Fruit fly (Drosophila melanogaster): Measurements from ENCODE around the gene Pldn.
A peak's percentile ranks its signal among the peaks of the same experiment; 100 is the strongest.

Gene Pldn

dm6 chr3L:11691203-11691797 is at the start of gene Pldn, which contains the start of gene CG14135 (continued):
- TF ChIP-seq CG2116 (GFP tag; optimal IDR thresholded peaks at IDR 0.05) (peak; percentile 69), HLH3B (GFP tag; IDR thresholded peaks at IDR 0.05) (no peak), HLH4C (GFP tag; IDR thresholded peaks at IDR 0.05; ENCODE audit: partially characterized antibody) (peak; percentile 53; the same call in 2 of the 3 replicates), Scr (GFP tag; IDR thresholded peaks at IDR 0.05; ENCODE audit: partially characterized antibody) (peak; percentile 49), Mad (GFP tag; optimal IDR thresholded peaks at IDR 0.05) (no peak), pho (GFP tag; optimal IDR thresholded peaks at IDR 0.05) (no peak), YL-1 (GFP tag; optimal IDR thresholded peaks at IDR 0.05) (peak; percentile 50), CG1792 (GFP tag; optimal IDR thresholded peaks at IDR 0.05) (no peak), CG2202 (tag; optimal IDR thresholded peaks at IDR 0.05) (no peak), Meics (GFP tag; optimal IDR thresholded peaks at IDR 0.05) (no peak), Six4 (GFP tag; optimal IDR thresholded peaks at IDR 0.05) (no peak), zen (tag; optimal IDR thresholded peaks at IDR 0.05) (peak; percentile 37), amos (GFP tag; IDR thresholded peaks at IDR 0.05; ENCODE audit: partially characterized antibody) (peak; percentile 16; the same call in 1 of the 2 replicates), stwl (tag; optimal IDR thresholded peaks at IDR 0.05) (peak; percentile 63), pzg (GFP tag; optimal IDR thresholded peaks at IDR 0.05) (peak; percentile 72), CG31441 (GFP tag; IDR thresholded peaks at IDR 0.05) (no peak), CG1832 (GFP tag; optimal IDR thresholded peaks at IDR 0.05) (no peak), CG13424 (tag; optimal IDR thresholded peaks at IDR 0.05) (no peak), CG34376 (GFP tag; optimal IDR thresholded peaks at IDR 0.05) (peak; percentile 39), CG14710 (tag; optimal IDR thresholded peaks at IDR 0.05) (peak; percentile 55), Camta (GFP tag; optimal IDR thresholded peaks at IDR 0.05) (no peak), sob (GFP tag; IDR thresholded peaks at IDR 0.05) (no peak), sd (tag; optimal IDR thresholded peaks at IDR 0.05) (peak; percentile 33), ato (GFP tag; IDR thresholded peaks at IDR 0.05; ENCODE audit: partially characterized antibody) (no peak), Ets97D (GFP tag; optimal IDR thresholded peaks at IDR 0.05) (peak; percentile 44), luna (GFP tag; optimal IDR thresholded peaks at IDR 0.05) (no peak), CG11723 (GFP tag; optimal IDR thresholded peaks at IDR 0.05) (no peak), CG2199 (GFP tag; IDR thresholded peaks at IDR 0.05) (no peak), Fer1 (GFP tag; optimal IDR thresholded peaks at IDR 0.05) (no peak), MESR4 (GFP tag; optimal IDR thresholded peaks at IDR 0.05) (peak; percentile 29), corto (GFP tag; optimal IDR thresholded peaks at IDR 0.05) (no peak), CG2678 (tag; optimal IDR thresholded peaks at IDR 0.05) (no peak), sna (GFP tag; IDR thresholded peaks at IDR 0.05; ENCODE audit: partially characterized antibody) (no peak), CG32767 (GFP tag; IDR thresholded peaks at IDR 0.05) (no peak), CHES-1-like (GFP tag; optimal IDR thresholded peaks at IDR 0.05) (peak; percentile 9), slou (GFP tag; optimal IDR thresholded peaks at IDR 0.05) (no peak), Gug (GFP tag; IDR thresholded peaks at IDR 0.05) (no peak), CG6654 (GFP tag; optimal IDR thresholded peaks at IDR 0.05) (peak; percentile 99), lilli (GFP tag; optimal IDR thresholded peaks at IDR 0.05) (no peak), al (GFP tag; IDR thresholded peaks at IDR 0.05) (no peak), yki (optimal IDR thresholded peaks at IDR 0.05) (no peak), Bteb2 (GFP tag; optimal IDR thresholded peaks at IDR 0.05) (no peak), chif (GFP tag; optimal IDR thresholded peaks at IDR 0.05) (no peak), hkb (optimal IDR thresholded peaks at IDR 0.05) (no peak), hkb (GFP tag; IDR thresholded peaks at IDR 0.05) (no peak), CG3407 (GFP tag; optimal IDR thresholded peaks at IDR 0.05) (no peak), phol (tag; optimal IDR thresholded peaks at IDR 0.05) (peak; percentile 19), zf30C (GFP tag; optimal IDR thresholded peaks at IDR 0.05) (no peak), trem (tag; optimal IDR thresholded peaks at IDR 0.05) (peak; percentile 53), CG6272 (GFP tag; IDR thresholded peaks at IDR 0.05) (no peak), E2f1 (GFP tag; IDR thresholded peaks at IDR 0.05) (no peak)

Data from whole organism, embryonic.